Worm (Caenorhabditis elegans) whole organism, L4 larva: ENCODE measurements around the gene Y42G9A.2.

Experiments used
- pha-4 ChIP-seq, 2 experiments: fragments of 150-350 bp in 1 of 2; fragments of 200-800 bp in 1 of 2; sonication (Bioruptor generic) in 1 of 2; IDR thresholded peaks in 1 of 2; optimal IDR thresholded peaks in 1 of 2; 2 replicates each; pipeline versions ENCODE4 v1.3.6 to Lab custom; 2014 to 2022; ENCODE audit warnings: missing genetic modification characterization in 2 of 2, missing genetic modification reagents in 2 of 2, missing biosample characterization in 1 of 2, missing compliant biosample characterization in 1 of 2
- saeg-2 ChIP-seq: fragments of 200-800 bp; sonication (Bioruptor generic); IDR thresholded peaks from 2 replicates; pipeline ENCODE4 v1.3.6; 2022; ENCODE audit warnings: missing genetic modification reagents, missing genetic modification characterization, missing compliant biosample characterization

DNA sequence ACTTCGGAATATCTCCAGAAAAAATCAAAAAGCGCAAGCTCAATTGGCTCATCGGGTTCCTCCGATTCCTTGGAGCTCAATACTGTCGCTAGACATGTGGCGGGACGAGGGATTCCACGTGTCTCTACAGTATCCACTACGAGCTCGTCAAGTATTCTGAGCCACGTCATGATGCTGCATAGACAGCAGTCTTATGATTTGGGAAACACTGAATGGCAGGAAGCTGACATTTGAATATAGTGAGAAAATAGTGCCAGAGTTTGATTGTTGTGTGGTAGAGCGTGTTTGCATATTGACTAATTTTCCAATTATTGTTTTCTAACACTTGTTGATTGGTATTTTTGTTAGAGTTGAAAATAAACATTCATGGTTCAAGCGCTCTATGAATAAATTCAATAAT is 15.4 kb downstream of the Y42G9A.2 start:
- TF ChIP-seq saeg-2 (GFP tag; lab: Robert Waterston, UW), result no peak
- no peak for TF ChIP-seq pha-4 (GFP tag; IDR thresholded peaks at IDR 0.05; lab: Robert Waterston, UW)
- no peak for TF ChIP-seq pha-4 (tag; optimal IDR thresholded peaks at IDR 0.05; lab: Kevin White, UChicago)
